Fruit fly (Drosophila melanogaster) whole organism, prepupa: ENCODE data around the gene CG11562.

Experiments
- CG11294 ChIP-seq: fragments of 200-800 bp; sonication (Bioruptor generic); IDR thresholded peaks from 2 replicates; pipeline ENCODE4 v1.3.6; 2022; ENCODE audit warnings: missing biosample characterization, missing genetic modification characterization
- CG11762 ChIP-seq: fragments of 200-800 bp; sonication (Bioruptor generic); optimal IDR thresholded peaks from 3 replicates; lab custom pipeline; 2016; ENCODE audit warnings: missing biosample characterization, missing genetic modification characterization; ENCODE audit not compliant: insufficient read depth
- CG11902 ChIP-seq: fragments of 200-800 bp; sonication (Bioruptor generic); optimal IDR thresholded peaks from 3 replicates; lab custom pipeline; 2016; ENCODE audit warnings: missing biosample characterization, missing genetic modification characterization
- CG15336 ChIP-seq: fragments of 200-800 bp; sonication (Bioruptor generic); IDR thresholded peaks from 2 replicates; pipeline ENCODE4 v1.3.6; 2022; ENCODE audit warnings: missing biosample characterization, missing genetic modification characterization
- CG31627 ChIP-seq: fragments of 200-800 bp; sonication (Bioruptor generic); optimal IDR thresholded peaks from 3 replicates; lab custom pipeline; 2016; ENCODE audit warnings: missing biosample characterization, missing genetic modification characterization
- CG34406 ChIP-seq: fragments of 200-800 bp; sonication (Bioruptor generic); optimal IDR thresholded peaks from 3 replicates; lab custom pipeline; 2016; ENCODE audit warnings: missing biosample characterization, missing genetic modification characterization
- CG3919 ChIP-seq: fragments of 200-800 bp; sonication (Bioruptor generic); optimal IDR thresholded peaks from 3 replicates; lab custom pipeline; 2016; ENCODE audit warnings: missing biosample characterization, missing genetic modification characterization
- CG4318 ChIP-seq: fragments of 200-800 bp; sonication (Bioruptor generic); optimal IDR thresholded peaks from 3 replicates; lab custom pipeline; 2017; ENCODE audit warnings: missing biosample characterization, mild to moderate bottlenecking, missing genetic modification characterization
- CG6163 ChIP-seq: fragments of 200-800 bp; sonication (Bioruptor generic); IDR thresholded peaks from 3 replicates; pipeline ENCODE4 v1.3.6; 2022; ENCODE audit warnings: missing biosample characterization, missing genetic modification characterization
- CG6792 ChIP-seq: fragments of 200-800 bp; sonication (Bioruptor generic); optimal IDR thresholded peaks from 3 replicates; lab custom pipeline; 2016; ENCODE audit warnings: missing biosample characterization, missing genetic modification characterization
- CG8119 ChIP-seq: fragments of 200-800 bp; sonication (Bioruptor generic); IDR thresholded peaks from 3 replicates; pipeline ENCODE4 v1.3.6; 2022; ENCODE audit warnings: missing biosample characterization, missing genetic modification characterization
- Eip78C ChIP-seq: fragments of 200-800 bp; sonication (Bioruptor generic); peaks from one replicate; lab custom pipeline; 2016; ENCODE audit warnings: missing biosample characterization, missing genetic modification characterization
- Eip93F ChIP-seq: fragments of 200-800 bp; sonication (Bioruptor generic); optimal IDR thresholded peaks from 2 replicates; lab custom pipeline; 2016; ENCODE audit warnings: missing biosample characterization, mild to moderate bottlenecking, missing genetic modification characterization
- Ets21C ChIP-seq: fragments of 200-800 bp; sonication (Bioruptor generic); optimal IDR thresholded peaks from 3 replicates; lab custom pipeline; 2016; ENCODE audit warnings: missing biosample characterization, missing genetic modification characterization
- Gug ChIP-seq: fragments of 200-800 bp; sonication (Bioruptor generic); IDR thresholded peaks from 2 replicates; pipeline ENCODE4 v1.3.6; 2022; ENCODE audit warnings: missing biosample characterization, missing genetic modification characterization
- Hr4 ChIP-seq: fragments of 200-800 bp; sonication (Bioruptor generic); optimal IDR thresholded peaks from 3 replicates; lab custom pipeline; 2016; ENCODE audit warnings: missing biosample characterization, missing genetic modification characterization
- Lpt ChIP-seq: fragments of 200-800 bp; sonication (Bioruptor generic); optimal IDR thresholded peaks from 3 replicates; lab custom pipeline; 2016; ENCODE audit warnings: missing biosample characterization, missing genetic modification characterization
- OdsH ChIP-seq: fragments of 200-800 bp; sonication (Bioruptor generic); optimal IDR thresholded peaks from 3 replicates; lab custom pipeline; 2016; ENCODE audit warnings: missing biosample characterization, missing genetic modification characterization
- Sox14 ChIP-seq: fragments of 200-800 bp; sonication (Bioruptor generic); optimal IDR thresholded peaks from 3 replicates; lab custom pipeline; 2016; ENCODE audit warnings: missing biosample characterization, missing genetic modification characterization
- Sox15 ChIP-seq: fragments of 200-800 bp; sonication (Bioruptor generic); optimal IDR thresholded peaks from 3 replicates; lab custom pipeline; 2016; ENCODE audit warnings: missing biosample characterization, missing genetic modification characterization
- acj6 ChIP-seq: fragments of 200-800 bp; sonication (Bioruptor generic); optimal IDR thresholded peaks from 3 replicates; lab custom pipeline; 2016; ENCODE audit warnings: missing biosample characterization, missing genetic modification characterization
- cyc ChIP-seq: fragments of 200-800 bp; sonication (Bioruptor generic); optimal IDR thresholded peaks from 3 replicates; lab custom pipeline; 2016; ENCODE audit warnings: missing biosample characterization, missing genetic modification characterization
- dac ChIP-seq: fragments of 200-800 bp; sonication (Bioruptor generic); optimal IDR thresholded peaks from 2 replicates; lab custom pipeline; 2017; ENCODE audit warnings: missing biosample characterization, mild to moderate bottlenecking, missing genetic modification characterization
- eg ChIP-seq: fragments of 200-800 bp; sonication (Bioruptor generic); IDR thresholded peaks from 3 replicates; pipeline ENCODE4 v1.3.6; 2022; ENCODE audit warnings: missing biosample characterization, missing genetic modification characterization
- fd59A ChIP-seq: fragments of 200-800 bp; sonication (Bioruptor generic); optimal IDR thresholded peaks from 2 replicates; lab custom pipeline; 2017; ENCODE audit warnings: missing biosample characterization, mild to moderate bottlenecking, missing genetic modification characterization, missing genetic modification reagents
- fd85E ChIP-seq: fragments of 200-800 bp; sonication (Bioruptor generic); optimal IDR thresholded peaks from 3 replicates; lab custom pipeline; 2016; ENCODE audit warnings: missing biosample characterization, missing genetic modification characterization
- fkh ChIP-seq: fragments of 200-800 bp; sonication (Bioruptor generic); optimal IDR thresholded peaks from 3 replicates; lab custom pipeline; 2017; ENCODE audit warnings: missing biosample characterization, mild to moderate bottlenecking, missing genetic modification characterization, moderate library complexity
- lz ChIP-seq: fragments of 200-800 bp; sonication (Bioruptor generic); optimal IDR thresholded peaks from 3 replicates; lab custom pipeline; 2016; ENCODE audit warnings: missing biosample characterization, missing genetic modification characterization
- salr ChIP-seq, 2 experiments: fragments of 200-800 bp; sonication (Bioruptor generic); optimal IDR thresholded peaks; 3 replicates each; lab custom pipeline; 2016 to 2018; ENCODE audit warnings: missing biosample characterization in 2 of 2, missing genetic modification characterization in 2 of 2, mild to moderate bottlenecking in 1 of 2
- spab ChIP-seq: fragments of 200-800 bp; sonication (Bioruptor generic); optimal IDR thresholded peaks from 2 replicates; lab custom pipeline; 2017; ENCODE audit warnings: missing biosample characterization, mild to moderate bottlenecking, missing genetic modification characterization, missing genetic modification reagents
- ss ChIP-seq, 2 experiments: fragments of 200-800 bp; sonication (Bioruptor generic); optimal IDR thresholded peaks; 2 replicates in 1 of 2; 3 replicates in 1 of 2; lab custom pipeline; 2017 to 2018; ENCODE audit warnings: mild to moderate bottlenecking in 2 of 2, missing biosample characterization in 2 of 2, missing genetic modification characterization in 2 of 2, moderate library complexity in 1 of 2
- svp ChIP-seq: fragments of 200-800 bp; sonication (Bioruptor generic); peaks from one replicate; lab custom pipeline; 2016; ENCODE audit warnings: missing biosample characterization, missing genetic modification characterization
- topi ChIP-seq: fragments of 200-800 bp; sonication (Bioruptor generic); optimal IDR thresholded peaks from 3 replicates; lab custom pipeline; 2016; ENCODE audit warnings: missing biosample characterization, missing genetic modification characterization
- vri ChIP-seq: fragments of 200-800 bp; sonication (Bioruptor generic); optimal IDR thresholded peaks from 3 replicates; lab custom pipeline; 2016; ENCODE audit warnings: missing biosample characterization, mild to moderate bottlenecking, missing genetic modification characterization

Gene CG11562

dm6 chr2L:306188-306927 is 14.1 kb downstream of the CG11562 start:
- TF ChIP-seq spab (GFP tag; lab: Kevin White, UChicago) = no peak
- TF ChIP-seq fd59A (GFP tag; lab: Kevin White, UChicago) = no peak
- TF ChIP-seq CG11902 = no peak
- peak; percentile 94 for TF ChIP-seq svp
- TF ChIP-seq vri (GFP tag; lab: Kevin White, UChicago) = peak; percentile 61
- TF ChIP-seq fd85E = no peak
- no peak for TF ChIP-seq lz (GFP tag; lab: Kevin White, UChicago)
- TF ChIP-seq CG11762 (GFP tag; lab: Kevin White, UChicago) = no peak
- no peak for TF ChIP-seq topi (GFP tag; lab: Kevin White, UChicago)
- TF ChIP-seq Gug (GFP tag; lab: Robert Waterston, UW) = peak; percentile 8; the same call in 1 of the 2 replicates
- TF ChIP-seq CG6163 (GFP tag; lab: Robert Waterston, UW) = 0 out of 3 replicates have a peak, but pooled peaks have one; percentile 12
- peak; percentile 24 for TF ChIP-seq fkh (GFP tag; lab: Kevin White, UChicago)
- TF ChIP-seq eg (GFP tag; lab: Robert Waterston, UW) = 0 out of 3 replicates have a peak, but pooled peaks have one; percentile 8

- TF ChIP-seq salr (GFP tag; optimal IDR thresholded peaks at IDR 0.05; lab: Kevin White, UChicago) (no peak), Eip93F (no peak), dac (GFP tag; lab: Kevin White, UChicago) (no peak)
These were observed 14.9 kb downstream of the CG11562 start for dm6 chr2L:307129-307528.

- TF ChIP-seq CG31627 (GFP tag; lab: Kevin White, UChicago) = no peak
- peak; percentile 64 for TF ChIP-seq svp
These were observed 16.0 kb downstream of the CG11562 start for dm6 chr2L:308194-308706.

- no peak for TF ChIP-seq CG11902
- no peak for TF ChIP-seq Hr4
- peak; percentile 29 for TF ChIP-seq Eip78C (GFP tag; lab: Kevin White, UChicago)
- no peak for TF ChIP-seq salr (GFP tag; optimal IDR thresholded peaks at IDR 0.05; lab: Kevin White, UChicago)
- TF ChIP-seq OdsH = peak; percentile 5
- no peak for TF ChIP-seq CG11294
- no peak for TF ChIP-seq CG31627 (GFP tag; lab: Kevin White, UChicago)
- TF ChIP-seq acj6 (GFP tag; lab: Kevin White, UChicago) = no peak
- TF ChIP-seq cyc (GFP tag; lab: Kevin White, UChicago) = no peak
- TF ChIP-seq CG3919 = no peak
- TF ChIP-seq topi (GFP tag; lab: Kevin White, UChicago) = no peak
- no peak for TF ChIP-seq Sox15 (GFP tag; lab: Kevin White, UChicago)
- TF ChIP-seq CG6792 (GFP tag; lab: Kevin White, UChicago) = no peak
These were observed 17.0 kb downstream of the CG11562 start for dm6 chr2L:309177-309576.

- TF ChIP-seq Sox14 (GFP tag; lab: Kevin White, UChicago) = no peak
- peak; percentile 39 for TF ChIP-seq Eip78C (GFP tag; lab: Kevin White, UChicago)
- TF ChIP-seq salr (GFP tag; optimal IDR thresholded peaks at IDR 0.05; lab: Kevin White, UChicago) = no peak
- no peak for TF ChIP-seq Lpt (GFP tag; lab: Kevin White, UChicago)
- TF ChIP-seq eg (GFP tag; lab: Robert Waterston, UW) = peak; percentile 57; the same call in 1 of the 3 replicates
- TF ChIP-seq CG4318 (GFP tag; lab: Kevin White, UChicago) = no peak
- no peak for TF ChIP-seq ss (GFP tag; optimal IDR thresholded peaks at IDR 0.05; lab: Kevin White, UChicago)
- 0 out of 3 replicates have a peak, but pooled peaks have one; percentile 26 for TF ChIP-seq CG8119 (GFP tag; lab: Robert Waterston, UW)
- TF ChIP-seq lz (GFP tag; lab: Kevin White, UChicago) = no peak
- TF ChIP-seq CG34406 (GFP tag; lab: Kevin White, UChicago) = no peak
- TF ChIP-seq Ets21C = no peak
- peak; percentile 66 for TF ChIP-seq svp
- no peak for TF ChIP-seq CG31627 (GFP tag; lab: Kevin White, UChicago)
- TF ChIP-seq fkh (GFP tag; lab: Kevin White, UChicago) = peak; percentile 59
- peak; percentile 25; the same call in 1 of the 2 replicates for TF ChIP-seq CG15336 (GFP tag; lab: Robert Waterston, UW)
- no peak for TF ChIP-seq spab (GFP tag; lab: Kevin White, UChicago)
- TF ChIP-seq Hr4 = no peak
- TF ChIP-seq dac (GFP tag; lab: Kevin White, UChicago) = no peak
These were observed 17.7 kb downstream of the CG11562 start for dm6 chr2L:309812-310431.
